Worm (Caenorhabditis elegans) whole organism, late embryonic: ENCODE results near the gene syd-1.

ENCODE experiments used
- C08G9.2 ChIP-seq: sonication (generic microtip); optimal IDR thresholded peaks from 2 replicates; lab custom pipeline; 2016; ENCODE audit warnings: mild to moderate bottlenecking, missing genetic modification characterization, moderate library complexity, missing compliant biosample characterization
- K02D7.2 ChIP-seq: sonication (generic microtip); optimal IDR thresholded peaks from 2 replicates; lab custom pipeline; 2017; ENCODE audit warnings: mild to moderate bottlenecking, missing genetic modification characterization, missing compliant biosample characterization
- K09A11.1 ChIP-seq: sonication (generic microtip); optimal IDR thresholded peaks from 2 replicates; lab custom pipeline; 2017; ENCODE audit warnings: antibody characterized with exemption, mild to moderate bottlenecking, missing genetic modification characterization, missing compliant biosample characterization; ENCODE audit not compliant: insufficient read depth
- T23F11.4 ChIP-seq: fragments of 200-800 bp; sonication (Bioruptor generic); optimal IDR thresholded peaks from 2 replicates; lab custom pipeline; 2018; ENCODE audit warnings: mild to moderate bottlenecking, missing genetic modification characterization, missing compliant biosample characterization
- ceh-14 ChIP-seq: sonication (generic microtip); optimal IDR thresholded peaks from 2 replicates; lab custom pipeline; 2016; ENCODE audit warnings: missing genotype, missing genetic modification characterization, missing compliant biosample characterization
- ceh-18 ChIP-seq: sonication (generic microtip); optimal IDR thresholded peaks from 2 replicates; lab custom pipeline; 2016; ENCODE audit warnings: missing genetic modification characterization, missing compliant biosample characterization
- ceh-19 ChIP-seq: fragments of 200-800 bp; sonication (Bioruptor generic); optimal IDR thresholded peaks from 2 replicates; lab custom pipeline; 2018; ENCODE audit warnings: mild to moderate bottlenecking, missing genetic modification characterization, missing compliant biosample characterization
- ceh-22 ChIP-seq: sonication (generic microtip); optimal IDR thresholded peaks from 2 replicates; lab custom pipeline; 2017; ENCODE audit warnings: missing biosample characterization, missing genetic modification characterization
- ceh-24 ChIP-seq: sonication (generic microtip); optimal IDR thresholded peaks from 2 replicates; lab custom pipeline; 2016; ENCODE audit warnings: mild to moderate bottlenecking, missing genetic modification characterization, missing compliant biosample characterization
- ceh-31 ChIP-seq: sonication (generic microtip); optimal IDR thresholded peaks from 2 replicates; lab custom pipeline; 2016; ENCODE audit warnings: missing genetic modification characterization, missing compliant biosample characterization
- ceh-34 ChIP-seq: sonication (generic microtip); optimal IDR thresholded peaks from 2 replicates; lab custom pipeline; 2016; ENCODE audit warnings: mild to moderate bottlenecking, missing genetic modification characterization, missing compliant biosample characterization
- ceh-45 ChIP-seq: fragments of 200-800 bp; sonication (Bioruptor generic); IDR thresholded peaks from 2 replicates; pipeline ENCODE4 v1.3.6; 2022; ENCODE audit warnings: missing genetic modification reagents, missing genetic modification characterization, missing compliant biosample characterization
- ceh-48 ChIP-seq: sonication (generic microtip); optimal IDR thresholded peaks from 2 replicates; lab custom pipeline; 2016; ENCODE audit warnings: missing genetic modification characterization, inconsistent platforms, missing compliant biosample characterization
- ceh-6 ChIP-seq: fragments of 200-800 bp; sonication (Bioruptor generic); optimal IDR thresholded peaks from 2 replicates; lab custom pipeline; 2018; ENCODE audit warnings: mild to moderate bottlenecking, missing genetic modification characterization, missing compliant biosample characterization
- ceh-9 ChIP-seq: sonication (generic microtip); optimal IDR thresholded peaks from 2 replicates; lab custom pipeline; 2016; ENCODE audit warnings: mild to moderate bottlenecking, missing genetic modification characterization, inconsistent platforms, missing compliant biosample characterization
- che-1 ChIP-seq: sonication (generic microtip); optimal IDR thresholded peaks from 2 replicates; lab custom pipeline; 2016; ENCODE audit warnings: mild to moderate bottlenecking, missing genetic modification characterization, missing compliant biosample characterization
- elt-2 ChIP-seq: sonication (generic microtip); optimal IDR thresholded peaks from 2 replicates; lab custom pipeline; 2016; ENCODE audit warnings: missing genetic modification reagents, missing genetic modification characterization, missing compliant biosample characterization
- ets-4 ChIP-seq: sonication (generic microtip); optimal IDR thresholded peaks from 2 replicates; lab custom pipeline; 2016; ENCODE audit warnings: missing genetic modification characterization, missing compliant biosample characterization
- fkh-10 ChIP-seq: fragments of 150-350 bp; optimal IDR thresholded peaks from 2 replicates; lab custom pipeline; 2014; ENCODE audit warnings: missing biosample characterization, missing genetic modification reagents, missing genetic modification characterization
- hlh-13 ChIP-seq: fragments of 200-800 bp; sonication (Bioruptor generic); optimal IDR thresholded peaks from 2 replicates; lab custom pipeline; 2018; ENCODE audit warnings: mild to moderate bottlenecking, missing genetic modification characterization, missing compliant biosample characterization
- hlh-30 ChIP-seq: sonication (generic microtip); optimal IDR thresholded peaks from 2 replicates; lab custom pipeline; 2017; ENCODE audit warnings: antibody characterized with exemption, missing genetic modification characterization, missing compliant biosample characterization; ENCODE audit not compliant: insufficient read depth
- hlh-8 ChIP-seq: sonication (generic microtip); optimal IDR thresholded peaks from 2 replicates; lab custom pipeline; 2016; ENCODE audit warnings: missing genotype, missing genetic modification characterization, missing compliant biosample characterization
- lim-6 ChIP-seq: sonication (generic microtip); optimal IDR thresholded peaks from 2 replicates; lab custom pipeline; 2016; ENCODE audit warnings: missing genetic modification characterization, missing compliant biosample characterization
- madf-2 ChIP-seq: sonication (generic microtip); optimal IDR thresholded peaks from 2 replicates; lab custom pipeline; 2017; ENCODE audit warnings: missing genetic modification characterization, missing compliant biosample characterization
- mec-3 ChIP-seq: sonication (generic microtip); optimal IDR thresholded peaks from 2 replicates; lab custom pipeline; 2016; ENCODE audit warnings: borderline replicate concordance, missing genetic modification characterization, missing compliant biosample characterization
- nfya-1 ChIP-seq: sonication (generic microtip); optimal IDR thresholded peaks from 2 replicates; lab custom pipeline; 2017; ENCODE audit warnings: missing genetic modification characterization, mild to moderate bottlenecking, missing compliant biosample characterization, antibody characterized with exemption, moderate library complexity
- pat-9 ChIP-seq: fragments of 200-800 bp; sonication (Bioruptor generic); optimal IDR thresholded peaks from 2 replicates; lab custom pipeline; 2018; ENCODE audit warnings: mild to moderate bottlenecking, missing genetic modification characterization, moderate library complexity, missing compliant biosample characterization
- pax-1 ChIP-seq: fragments of 150-350 bp; optimal IDR thresholded peaks from 2 replicates; lab custom pipeline; 2014; ENCODE audit warnings: missing biosample characterization, missing genetic modification characterization
- pha-4 ChIP-seq: fragments of 150-350 bp; optimal IDR thresholded peaks from 2 replicates; lab custom pipeline; 2018; ENCODE audit warnings: missing biosample characterization, missing genetic modification reagents, missing genetic modification characterization
- pqm-1 ChIP-seq: sonication (generic microtip); optimal IDR thresholded peaks from 2 replicates; lab custom pipeline; 2016; ENCODE audit warnings: missing genetic modification characterization, missing compliant biosample characterization
- pros-1 ChIP-seq: fragments of 150-350 bp; optimal IDR thresholded peaks from 2 replicates; lab custom pipeline; 2014; ENCODE audit warnings: missing biosample characterization, missing genetic modification reagents, missing genetic modification characterization
- ref-2 ChIP-seq: sonication (generic microtip); optimal IDR thresholded peaks from 2 replicates; lab custom pipeline; 2016; ENCODE audit warnings: missing genetic modification characterization, missing compliant biosample characterization
- sdc-2 ChIP-seq: sonication (generic microtip); optimal IDR thresholded peaks from 2 replicates; lab custom pipeline; 2016; ENCODE audit warnings: missing genotype, missing genetic modification characterization, missing compliant biosample characterization
- tbx-7 ChIP-seq: sonication (generic microtip); optimal IDR thresholded peaks from 2 replicates; lab custom pipeline; 2016; ENCODE audit warnings: missing genotype, missing genetic modification characterization, missing compliant biosample characterization
- ttx-3 ChIP-seq: sonication (generic microtip); optimal IDR thresholded peaks from 2 replicates; lab custom pipeline; 2016; ENCODE audit warnings: missing genetic modification reagents, missing genetic modification characterization, missing compliant biosample characterization
- unc-86 ChIP-seq: sonication (generic microtip); optimal IDR thresholded peaks from 2 replicates; lab custom pipeline; 2016; ENCODE audit warnings: missing genetic modification characterization, missing compliant biosample characterization
- zip-5 ChIP-seq: sonication (generic microtip); optimal IDR thresholded peaks from 2 replicates; lab custom pipeline; 2016; ENCODE audit warnings: missing genetic modification characterization, missing compliant biosample characterization

syd-1 gene

DNA sequence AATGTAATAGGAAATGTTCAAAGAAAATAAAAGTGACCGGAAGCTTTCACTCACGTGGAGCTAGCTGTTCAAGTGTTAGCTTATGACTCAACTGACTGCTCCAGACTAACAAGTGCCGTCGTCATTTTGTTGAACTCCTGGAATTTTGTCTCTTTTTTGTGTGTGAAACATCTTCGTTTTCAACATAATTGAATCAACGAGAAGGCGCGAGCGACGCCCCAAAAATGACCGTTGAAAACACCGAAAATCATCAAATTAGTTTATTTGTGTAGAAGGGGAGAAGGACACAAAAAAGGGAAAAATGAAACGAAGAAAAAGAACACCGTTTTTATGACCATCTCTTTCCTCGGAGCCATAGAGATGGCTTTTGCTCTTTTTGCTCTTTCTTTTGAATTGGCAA, 39.3 kb downstream of the syd-1 start, which contains the start of gene ZK1290.14:
Gene ZK1290.14, minus strand, starts transcription at position 139 of the 400 bp plus-strand sequence.
- TF ChIP-seq fkh-10 (GFP tag; lab: Kevin White, UChicago) (no peak), hlh-30 (no peak), unc-86 (tag; lab: Kevin White, UChicago) (no peak), lim-6 (tag; lab: Kevin White, UChicago) (no peak), sdc-2 (tag; lab: Kevin White, UChicago) (no peak), ceh-9 (tag; lab: Kevin White, UChicago) (no peak), zip-5 (tag; lab: Kevin White, UChicago) (no peak), K09A11.1 (tag; lab: Kevin White, UChicago) (no peak), hlh-13 (no peak), ref-2 (tag; lab: Kevin White, UChicago) (no peak), pros-1 (tag; lab: Kevin White, UChicago) (no peak), ceh-34 (tag; lab: Kevin White, UChicago) (no peak), mec-3 (no peak), pat-9 (tag; lab: Kevin White, UChicago) (no peak), T23F11.4 (GFP tag; lab: Kevin White, UChicago) (no peak), pqm-1 (tag; lab: Kevin White, UChicago) (no peak), che-1 (tag; lab: Kevin White, UChicago) (no peak), madf-2 (no peak), ceh-22 (tag; lab: Kevin White, UChicago) (no peak), ets-4 (no peak)

DNA sequence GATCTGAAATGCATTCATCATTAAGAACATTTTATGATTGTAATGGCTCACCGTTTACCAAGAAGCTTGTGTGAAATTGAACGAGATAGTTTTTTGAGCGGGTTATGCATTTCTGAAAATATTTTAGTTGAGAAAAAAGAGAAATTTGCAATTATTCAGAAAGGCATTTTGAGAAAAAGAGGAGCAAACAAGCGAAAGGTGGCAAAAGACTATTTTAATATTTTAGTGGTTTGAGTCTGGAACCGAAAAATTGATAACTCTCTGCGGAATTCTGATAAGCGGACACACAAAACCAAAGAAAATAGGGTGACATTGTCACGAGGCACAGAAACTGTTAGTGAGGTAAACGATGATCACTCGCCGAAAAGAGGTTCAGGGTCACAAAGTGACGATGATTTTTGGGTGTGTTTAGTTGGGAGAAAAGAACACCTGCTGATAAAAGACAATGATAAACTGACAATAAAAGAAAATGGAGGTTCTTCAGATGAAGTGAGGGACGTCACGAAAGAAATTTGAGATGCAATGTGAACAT, 39.9 kb downstream of the syd-1 start:
- no peak for TF ChIP-seq ceh-48 (tag; lab: Kevin White, UChicago)
- peak; percentile 32 for TF ChIP-seq elt-2
- TF ChIP-seq, all 69 proteins: peak for 1

DNA sequence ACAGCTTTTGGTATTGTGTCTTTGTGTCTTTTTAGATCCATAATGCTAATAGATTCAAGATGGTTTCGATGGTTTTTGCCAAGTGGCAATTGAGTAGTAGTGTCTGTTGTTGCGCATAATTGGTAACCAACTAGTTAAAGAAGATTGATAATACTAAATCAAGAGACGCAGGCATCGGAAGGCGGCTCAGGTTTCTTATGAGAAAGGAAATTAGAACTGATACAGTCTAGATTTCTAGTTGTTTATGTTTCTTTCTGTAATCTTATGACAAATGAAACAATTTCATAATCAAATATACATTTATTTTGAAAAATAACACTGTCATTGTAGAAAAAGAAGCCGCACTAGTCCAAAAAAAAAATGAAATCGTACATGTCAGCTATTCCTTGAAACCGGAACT, 40.9 kb downstream of the syd-1 start, which contains the start of gene ZK1290.10:
Gene ZK1290.10, minus strand, starts transcription at position 101 of the 400 bp plus-strand sequence.
- TF ChIP-seq ceh-6 (GFP tag; lab: Kevin White, UChicago) (no peak), zip-5 (tag; lab: Kevin White, UChicago) (no peak), ceh-31 (no peak), hlh-13 (no peak), ceh-24 (tag; lab: Kevin White, UChicago) (no peak), tbx-7 (tag; lab: Kevin White, UChicago) (no peak), ttx-3 (tag; lab: Kevin White, UChicago) (no peak), hlh-8 (tag; lab: Kevin White, UChicago) (no peak), unc-86 (tag; lab: Kevin White, UChicago) (no peak), ceh-45 (GFP tag; lab: Robert Waterston, UW) (no peak), ceh-18 (tag; lab: Kevin White, UChicago) (no peak)
- TF ChIP-seq, all 69 proteins: peak for 0

DNA sequence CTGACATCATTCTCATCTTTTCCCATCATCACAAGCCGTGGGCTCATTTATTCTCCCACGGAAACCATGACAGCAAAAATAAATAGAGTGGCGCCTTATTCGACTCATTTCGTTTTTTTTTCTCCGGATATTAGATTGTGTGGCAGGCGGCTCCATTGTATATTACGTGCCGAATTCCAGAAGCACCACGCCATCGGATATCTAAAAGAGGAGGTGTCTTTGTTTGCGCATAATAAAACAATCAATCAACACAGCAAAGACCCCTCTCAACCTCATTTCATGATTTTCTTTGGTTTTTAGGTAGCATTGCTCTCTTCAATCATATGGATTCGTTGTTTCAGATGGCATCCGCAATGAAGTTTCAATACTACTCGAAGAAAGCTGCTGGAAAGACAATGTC, 45.7 kb downstream of the syd-1 start, which contains the start of gene tph-1:
Gene tph-1, plus strand, starts transcription at position 301 of the 400 bp plus-strand sequence.
- TF ChIP-seq ceh-22 (tag; lab: Kevin White, UChicago): no peak
- no peak for TF ChIP-seq K09A11.1 (tag; lab: Kevin White, UChicago)
- no peak for TF ChIP-seq C08G9.2 (tag; lab: Kevin White, UChicago)
- no peak for TF ChIP-seq che-1 (tag; lab: Kevin White, UChicago)
- TF ChIP-seq pat-9 (tag; lab: Kevin White, UChicago): no peak

DNA sequence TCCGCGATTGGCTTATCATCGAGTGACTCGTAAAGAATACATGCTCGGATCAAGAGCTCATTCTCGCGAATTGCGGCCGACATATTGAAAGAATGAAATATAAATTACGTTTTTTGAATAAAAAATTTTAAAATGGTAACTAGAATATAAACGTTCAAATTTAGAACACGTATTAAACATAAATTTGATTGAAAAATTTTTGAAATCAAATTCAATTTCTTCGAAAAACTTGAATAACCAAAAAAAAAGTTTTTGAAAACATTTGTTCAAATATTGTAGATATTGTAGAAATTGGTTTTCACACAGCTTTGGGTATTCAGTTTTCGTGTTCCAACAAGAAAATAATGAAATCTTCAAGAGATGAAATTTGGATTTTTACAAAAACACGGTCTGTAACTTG, 46.7 kb downstream of the syd-1 start, which contains the start of gene fbxa-224:
Gene fbxa-224, minus strand, starts transcription at position 101 of the 400 bp plus-strand sequence.
- no peak for TF ChIP-seq ceh-14 (tag; lab: Kevin White, UChicago)
- TF ChIP-seq fkh-10 (GFP tag; lab: Kevin White, UChicago): no peak
- no peak for TF ChIP-seq ceh-24 (tag; lab: Kevin White, UChicago)
- TF ChIP-seq pax-1 (tag; lab: Kevin White, UChicago): no peak
- no peak for TF ChIP-seq ceh-19 (GFP tag; lab: Kevin White, UChicago)
- TF ChIP-seq K02D7.2 (tag; lab: Kevin White, UChicago): no peak
- no peak for TF ChIP-seq tbx-7 (tag; lab: Kevin White, UChicago)
- TF ChIP-seq pha-4 (tag; lab: Kevin White, UChicago): no peak
- no peak for TF ChIP-seq ceh-9 (tag; lab: Kevin White, UChicago)
- TF ChIP-seq ets-4: no peak
- TF ChIP-seq nfya-1 (tag; lab: Kevin White, UChicago): no peak
